Fruit fly (Drosophila melanogaster) whole organism, adult: ENCODE measurements around the gene nonA-l.

Source experiments
- CG11617 ChIP-seq: fragments of 200-800 bp; sonication (Bioruptor generic); optimal IDR thresholded peaks from 2 replicates; lab custom pipeline; 2017; ENCODE audit warnings: mild to moderate bottlenecking, missing biosample characterization, missing genetic modification reagents, missing genetic modification characterization
- CG12768 ChIP-seq: fragments of 200-800 bp; sonication (Bioruptor generic); optimal IDR thresholded peaks from 2 replicates; lab custom pipeline; 2017; ENCODE audit warnings: missing biosample characterization, missing genetic modification characterization, mild to moderate bottlenecking, moderate library complexity, missing genetic modification reagents
- CG14711 ChIP-seq: fragments of 200-800 bp; sonication (Bioruptor generic); optimal IDR thresholded peaks from 2 replicates; lab custom pipeline; 2018; ENCODE audit warnings: missing biosample characterization, mild to moderate bottlenecking, missing genetic modification characterization, moderate library complexity
- CG1620 ChIP-seq: fragments of 200-800 bp; sonication (Bioruptor generic); optimal IDR thresholded peaks from 2 replicates; lab custom pipeline; 2016; ENCODE audit warnings: missing biosample characterization, missing genetic modification characterization
- CG5204 ChIP-seq: fragments of 200-800 bp; sonication (Bioruptor generic); optimal IDR thresholded peaks from 2 replicates; lab custom pipeline; 2016; ENCODE audit warnings: missing biosample characterization, missing genetic modification characterization
- CG7045 ChIP-seq: fragments of 200-800 bp; sonication (Bioruptor generic); optimal IDR thresholded peaks from 2 replicates; lab custom pipeline; 2017; ENCODE audit warnings: missing biosample characterization, mild to moderate bottlenecking, missing genetic modification characterization
- Clk ChIP-seq: fragments of 200-800 bp; sonication (Bioruptor generic); optimal IDR thresholded peaks from 2 replicates; lab custom pipeline; 2017; ENCODE audit warnings: missing biosample characterization, missing genetic modification characterization
- Mnt ChIP-seq: fragments of 200-800 bp; sonication (Bioruptor generic); optimal IDR thresholded peaks from 2 replicates; lab custom pipeline; 2016; ENCODE audit warnings: missing biosample characterization, mild to moderate bottlenecking, missing genetic modification characterization
- cnc ChIP-seq, 2 experiments: fragments of >200 bp; optimal IDR thresholded peaks; 2 replicates each; lab custom pipeline; 2017
- tj ChIP-seq: fragments of 200-800 bp; sonication (Bioruptor generic); optimal IDR thresholded peaks from 3 replicates; lab custom pipeline; 2017; ENCODE audit warnings: missing biosample characterization, mild to moderate bottlenecking, missing genetic modification characterization, moderate library complexity

DNA sequence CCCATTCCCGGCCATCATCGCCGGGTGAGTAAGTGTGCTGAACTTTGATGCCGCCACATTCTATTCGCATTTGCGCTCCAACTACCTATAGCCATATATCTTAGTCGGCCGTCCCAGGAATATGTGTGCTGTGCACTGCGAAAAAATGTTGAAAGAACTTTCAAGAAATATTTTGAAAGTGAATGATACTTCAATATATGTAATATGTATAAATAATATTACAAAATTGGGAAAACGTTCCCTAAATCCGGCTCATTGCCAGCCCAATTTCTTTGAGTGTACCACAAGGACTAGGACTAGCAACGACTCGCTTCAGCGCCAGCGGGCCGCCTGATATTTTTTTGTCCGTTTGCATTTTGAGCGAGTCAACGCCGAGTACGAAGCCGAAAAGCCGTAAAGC, 33.2 kb downstream of the nonA-l start:
- TF ChIP-seq Clk (GFP tag; lab: Kevin White, UChicago) (no peak), CG14711 (no peak), CG7045 (GFP tag; lab: Kevin White, UChicago) (no peak), CG5204 (GFP tag; lab: Kevin White, UChicago) (no peak), CG1620 (GFP tag; lab: Kevin White, UChicago) (no peak), CG11617 (GFP tag; lab: Kevin White, UChicago) (no peak), Mnt (no peak), tj (GFP tag; lab: Kevin White, UChicago) (no peak), CG12768 (GFP tag; lab: Kevin White, UChicago) (no peak), cnc (optimal IDR thresholded peaks at IDR 0.05; lab: Kevin White, UChicago) (no peak)
